Worm (Caenorhabditis elegans) whole organism, L3 larva: Measurements from ENCODE around the gene sec-24.1.

ENCODE experiments used
- daf-12 ChIP-seq: fragments of 150-350 bp; optimal IDR thresholded peaks from 2 replicates; lab custom pipeline; 2014; ENCODE audit warnings: missing biosample characterization, missing genetic modification reagents, missing genetic modification characterization
- elt-2 ChIP-seq: sonication (generic microtip); optimal IDR thresholded peaks from 2 replicates; lab custom pipeline; 2016; ENCODE audit warnings: missing genetic modification reagents, mild to moderate bottlenecking, missing genetic modification characterization, missing compliant biosample characterization
- eor-1 ChIP-seq, 2 experiments: fragments of 150-350 bp; optimal IDR thresholded peaks; 2 replicates each; lab custom pipeline; 2014 to 2018; ENCODE audit warnings: missing biosample characterization in 2 of 2, missing genetic modification characterization in 2 of 2
- fkh-10 ChIP-seq: sonication (generic microtip); optimal IDR thresholded peaks from 2 replicates; lab custom pipeline; 2017; ENCODE audit warnings: missing biosample characterization, missing genetic modification reagents, missing genetic modification characterization
- jun-1 ChIP-seq: fragments of 150-350 bp; optimal IDR thresholded peaks from 2 replicates; lab custom pipeline; 2014; ENCODE audit warnings: missing biosample characterization, missing genetic modification reagents, missing genetic modification characterization
- nfya-1 ChIP-seq: sonication (generic microtip); optimal IDR thresholded peaks from 2 replicates; lab custom pipeline; 2017; ENCODE audit warnings: missing genetic modification characterization, mild to moderate bottlenecking, missing compliant biosample characterization, antibody characterized with exemption, moderate library complexity; ENCODE audit not compliant: insufficient read depth
- nhr-25 ChIP-seq: sonication (generic microtip); optimal IDR thresholded peaks from 2 replicates; lab custom pipeline; 2017; ENCODE audit warnings: missing biosample characterization, missing genetic modification characterization
- nhr-76 ChIP-seq: fragments of 150-350 bp; sonication (generic microtip); optimal IDR thresholded peaks from 5 replicates; lab custom pipeline; 2014; ENCODE audit warnings: missing biosample characterization, missing genetic modification characterization
- nhr-77 ChIP-seq: fragments of 150-350 bp; optimal IDR thresholded peaks from 2 replicates; lab custom pipeline; 2014; ENCODE audit warnings: missing biosample characterization, missing genetic modification characterization
- skn-1 ChIP-seq: fragments of 150-350 bp; optimal IDR thresholded peaks from 2 replicates; lab custom pipeline; 2014; ENCODE audit warnings: missing biosample characterization, missing genetic modification characterization
- snpc-4 ChIP-seq: fragments of 150-350 bp; optimal IDR thresholded peaks from 2 replicates; lab custom pipeline; 2014; ENCODE audit warnings: missing biosample characterization, missing genetic modification characterization

DNA sequence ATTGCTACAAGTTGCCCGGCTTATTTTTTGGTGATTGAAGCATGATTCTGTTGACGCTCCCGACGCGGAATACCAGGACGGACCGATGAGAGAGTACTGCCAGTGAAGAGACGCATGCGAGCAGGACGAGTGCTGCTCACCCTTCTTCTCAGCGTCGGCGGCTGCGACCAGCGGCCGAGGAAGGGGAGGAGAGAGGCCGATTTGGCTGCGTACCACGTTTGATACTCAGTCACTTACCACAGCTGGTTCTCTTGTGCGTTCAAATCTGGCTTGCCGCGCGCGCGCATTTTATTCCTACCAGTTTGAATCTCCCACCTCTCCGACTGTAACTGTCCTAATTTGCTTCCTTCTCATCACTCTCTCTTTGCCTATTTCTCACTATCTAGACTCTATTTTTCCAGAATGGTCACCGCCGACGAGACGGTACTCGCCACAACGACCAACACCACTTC lies 41.7 kb downstream of the sec-24.1 start, which contains the start of gene mep-1:
- TF ChIP-seq fkh-10 (GFP tag; lab: Kevin White, UChicago) = peak; percentile 54
- TF ChIP-seq nhr-76 (tag; lab: Kevin White, UChicago) = no peak
- peak; percentile 76 for TF ChIP-seq nhr-25 (tag; lab: Kevin White, UChicago)
- peak; percentile 77 for TF ChIP-seq nfya-1 (tag; lab: Kevin White, UChicago)
- peak; percentile 23 for TF ChIP-seq jun-1 (tag; lab: Kevin White, UChicago)
- no peak for TF ChIP-seq daf-12 (tag; lab: Kevin White, UChicago)
- peak; percentile 33 for TF ChIP-seq elt-2 (tag; lab: Kevin White, UChicago)
- no peak for TF ChIP-seq eor-1 (tag; optimal IDR thresholded peaks at IDR 0.05; lab: Kevin White, UChicago)
- peak; percentile 35 for TF ChIP-seq skn-1 (tag; lab: Kevin White, UChicago)
- TF ChIP-seq nhr-77 (tag; lab: Kevin White, UChicago) = no peak
- TF ChIP-seq snpc-4 (tag; lab: Kevin White, UChicago) = peak; percentile 77
